Fruit fly (Drosophila melanogaster) whole organism, prepupa: ENCODE measurements around the gene VhaSFD.

Experiments used
- Blimp-1 ChIP-seq: fragments of 200-800 bp; sonication (Bioruptor generic); optimal IDR thresholded peaks from 3 replicates; lab custom pipeline; 2017; ENCODE audit warnings: missing biosample characterization, missing genetic modification characterization, mild to moderate bottlenecking, moderate library complexity, missing genetic modification reagents
- CG10631 ChIP-seq: fragments of 200-800 bp; sonication (Bioruptor generic); optimal IDR thresholded peaks from 2 replicates; lab custom pipeline; 2016; ENCODE audit warnings: missing biosample characterization, missing genetic modification characterization
- CG10669 ChIP-seq: fragments of 200-800 bp; sonication (Bioruptor generic); optimal IDR thresholded peaks from 3 replicates; lab custom pipeline; 2018; ENCODE audit warnings: missing biosample characterization, mild to moderate bottlenecking, missing genetic modification characterization, moderate library complexity
- CG15336 ChIP-seq: fragments of 200-800 bp; sonication (Bioruptor generic); IDR thresholded peaks from 2 replicates; pipeline ENCODE4 v1.3.6; 2022; ENCODE audit warnings: missing biosample characterization, missing genetic modification characterization
- CG16779 ChIP-seq: fragments of 200-800 bp; sonication (Bioruptor generic); optimal IDR thresholded peaks from 3 replicates; lab custom pipeline; 2017; ENCODE audit warnings: missing biosample characterization, mild to moderate bottlenecking, missing genetic modification characterization
- CG3032 ChIP-seq: fragments of 200-800 bp; optimal IDR thresholded peaks from 2 replicates; lab custom pipeline; 2019; ENCODE audit warnings: missing biosample characterization, mild to moderate bottlenecking, missing genetic modification characterization, moderate library complexity
- CG31627 ChIP-seq: fragments of 200-800 bp; sonication (Bioruptor generic); optimal IDR thresholded peaks from 3 replicates; lab custom pipeline; 2016; ENCODE audit warnings: missing biosample characterization, missing genetic modification characterization
- CG32006 ChIP-seq: fragments of 200-800 bp; sonication (Bioruptor generic); optimal IDR thresholded peaks from 3 replicates; lab custom pipeline; 2017; ENCODE audit warnings: missing biosample characterization, mild to moderate bottlenecking, missing genetic modification characterization
- CG6854 ChIP-seq: fragments of 200-800 bp; sonication (Bioruptor generic); optimal IDR thresholded peaks from 2 replicates; lab custom pipeline; 2017; ENCODE audit warnings: missing biosample characterization, mild to moderate bottlenecking, missing genetic modification characterization
- CG7368 ChIP-seq: fragments of 200-800 bp; sonication (Bioruptor generic); optimal IDR thresholded peaks from 3 replicates; lab custom pipeline; 2016; ENCODE audit warnings: missing biosample characterization, missing genetic modification characterization
- CG8319 ChIP-seq: fragments of 200-800 bp; sonication (Bioruptor generic); optimal IDR thresholded peaks from 3 replicates; lab custom pipeline; 2016; ENCODE audit warnings: missing biosample characterization, missing genetic modification characterization
- CG8632 ChIP-seq: fragments of 200-800 bp; sonication (Bioruptor generic); optimal IDR thresholded peaks from 3 replicates; lab custom pipeline; 2016; ENCODE audit warnings: missing biosample characterization, missing genetic modification characterization
- CG9139 ChIP-seq: fragments of 200-800 bp; sonication (Bioruptor generic); optimal IDR thresholded peaks from 3 replicates; lab custom pipeline; 2017; ENCODE audit warnings: missing biosample characterization, mild to moderate bottlenecking, missing genetic modification characterization
- Eip75B ChIP-seq: fragments of 200-800 bp; sonication (Bioruptor generic); optimal IDR thresholded peaks from 3 replicates; lab custom pipeline; 2016; ENCODE audit warnings: missing biosample characterization, missing genetic modification characterization
- Eip93F ChIP-seq: fragments of 200-800 bp; sonication (Bioruptor generic); optimal IDR thresholded peaks from 2 replicates; lab custom pipeline; 2016; ENCODE audit warnings: missing biosample characterization, mild to moderate bottlenecking, missing genetic modification characterization
- Ets96B ChIP-seq: fragments of 200-800 bp; optimal IDR thresholded peaks from 2 replicates; lab custom pipeline; 2019; ENCODE audit warnings: missing biosample characterization, mild to moderate bottlenecking, missing genetic modification characterization, moderate library complexity
- Gug ChIP-seq: fragments of 200-800 bp; sonication (Bioruptor generic); IDR thresholded peaks from 2 replicates; pipeline ENCODE4 v1.3.6; 2022; ENCODE audit warnings: missing biosample characterization, missing genetic modification characterization
- Hr38 ChIP-seq: sonication (Bioruptor generic); optimal IDR thresholded peaks from 2 replicates; lab custom pipeline; 2016; ENCODE audit warnings: missing biosample characterization, missing genetic modification characterization
- Hr39 ChIP-seq: fragments of 200-800 bp; sonication (Bioruptor generic); optimal IDR thresholded peaks from 2 replicates; lab custom pipeline; 2016; ENCODE audit warnings: missing biosample characterization, missing genetic modification characterization
- Lpt ChIP-seq: fragments of 200-800 bp; sonication (Bioruptor generic); optimal IDR thresholded peaks from 3 replicates; lab custom pipeline; 2016; ENCODE audit warnings: missing biosample characterization, missing genetic modification characterization
- Smox ChIP-seq: fragments of 200-800 bp; sonication (Bioruptor generic); optimal IDR thresholded peaks from 3 replicates; lab custom pipeline; 2016; ENCODE audit warnings: missing biosample characterization, missing genetic modification characterization
- Sox102F ChIP-seq: fragments of 200-800 bp; sonication (Bioruptor generic); optimal IDR thresholded peaks from 2 replicates; lab custom pipeline; 2016; ENCODE audit warnings: missing biosample characterization, mild to moderate bottlenecking, missing genetic modification characterization
- Sox14 ChIP-seq: fragments of 200-800 bp; sonication (Bioruptor generic); optimal IDR thresholded peaks from 3 replicates; lab custom pipeline; 2016; ENCODE audit warnings: missing biosample characterization, missing genetic modification characterization
- achi ChIP-seq: fragments of 200-800 bp; sonication (Bioruptor generic); optimal IDR thresholded peaks from 3 replicates; lab custom pipeline; 2016; ENCODE audit warnings: missing biosample characterization, missing genetic modification characterization
- dsx ChIP-seq: fragments of 200-800 bp; optimal IDR thresholded peaks from 3 replicates; lab custom pipeline; 2019; ENCODE audit warnings: missing biosample characterization, mild to moderate bottlenecking, missing genetic modification characterization, moderate library complexity; ENCODE audit not compliant: poor library complexity, severe bottlenecking
- eg ChIP-seq: fragments of 200-800 bp; sonication (Bioruptor generic); IDR thresholded peaks from 3 replicates; pipeline ENCODE4 v1.3.6; 2022; ENCODE audit warnings: missing biosample characterization, missing genetic modification characterization
- esn ChIP-seq: fragments of 200-800 bp; sonication (Bioruptor generic); optimal IDR thresholded peaks from 2 replicates; lab custom pipeline; 2016; ENCODE audit warnings: missing biosample characterization, mild to moderate bottlenecking, missing genetic modification characterization, moderate library complexity
- fkh ChIP-seq: fragments of 200-800 bp; sonication (Bioruptor generic); optimal IDR thresholded peaks from 3 replicates; lab custom pipeline; 2017; ENCODE audit warnings: missing biosample characterization, mild to moderate bottlenecking, missing genetic modification characterization, moderate library complexity
- salr ChIP-seq, 2 experiments: fragments of 200-800 bp; sonication (Bioruptor generic); optimal IDR thresholded peaks; 3 replicates each; lab custom pipeline; 2016 to 2018; ENCODE audit warnings: missing biosample characterization in 2 of 2, missing genetic modification characterization in 2 of 2, mild to moderate bottlenecking in 1 of 2
- ss ChIP-seq, 2 experiments: fragments of 200-800 bp; sonication (Bioruptor generic); optimal IDR thresholded peaks; 2 replicates in 1 of 2; 3 replicates in 1 of 2; lab custom pipeline; 2017 to 2018; ENCODE audit warnings: mild to moderate bottlenecking in 2 of 2, missing biosample characterization in 2 of 2, missing genetic modification characterization in 2 of 2, moderate library complexity in 1 of 2
- svp ChIP-seq: fragments of 200-800 bp; sonication (Bioruptor generic); peaks from one replicate; lab custom pipeline; 2016; ENCODE audit warnings: missing biosample characterization, missing genetic modification characterization
- vri ChIP-seq: fragments of 200-800 bp; sonication (Bioruptor generic); optimal IDR thresholded peaks from 3 replicates; lab custom pipeline; 2016; ENCODE audit warnings: missing biosample characterization, mild to moderate bottlenecking, missing genetic modification characterization

VhaSFD gene

dm6 chr2L:16727578-16728023 is at the start of gene VhaSFD:
Gene VhaSFD, minus strand, starts transcription at chr2L:16727826.
- no peak for TF ChIP-seq fkh
- no peak for TF ChIP-seq CG8319 (GFP tag; lab: Kevin White, UChicago)
- TF ChIP-seq esn = peak; percentile 32
- TF ChIP-seq Hr39 = no peak
- peak; percentile 37 for TF ChIP-seq CG6854 (GFP tag; lab: Kevin White, UChicago)
- no peak for TF ChIP-seq eg (GFP tag; lab: Robert Waterston, UW)
- no peak for TF ChIP-seq CG7368 (GFP tag; lab: Kevin White, UChicago)
- peak; percentile 55 for TF ChIP-seq Eip93F
- TF ChIP-seq Smox (GFP tag; lab: Kevin White, UChicago) = no peak
- TF ChIP-seq achi = peak; percentile 33
- TF ChIP-seq CG31627 (GFP tag; lab: Kevin White, UChicago) = no peak
- TF ChIP-seq CG3032 = peak; percentile 38
- no peak for TF ChIP-seq Blimp-1
- peak; percentile 36; the same call in 1 of the 2 replicates for TF ChIP-seq CG15336 (GFP tag; lab: Robert Waterston, UW)
- no peak for TF ChIP-seq svp (GFP tag; lab: Kevin White, UChicago)
- TF ChIP-seq, all 60 proteins: peak for 6

- TF ChIP-seq Sox102F (GFP tag; lab: Kevin White, UChicago) (no peak), Ets96B (tag; lab: Kevin White, UChicago) (no peak), dsx (no peak), ss (GFP tag; optimal IDR thresholded peaks at IDR 0.05; lab: Kevin White, UChicago) (no peak), CG10669 (GFP tag; lab: Kevin White, UChicago) (no peak), vri (GFP tag; lab: Kevin White, UChicago) (no peak), CG16779 (no peak), CG8632 (GFP tag; lab: Kevin White, UChicago) (no peak), Lpt (GFP tag; lab: Kevin White, UChicago) (no peak), CG10631 (no peak), achi (no peak)
Observed at dm6 chr2L:16766070-16766752, 38.6 kb upstream of the VhaSFD start, which contains the start of gene Mhc. Gene Mhc, plus strand, starts transcription at chr2L:16766566.

dm6 chr2L:16764480-16764879 is 36.9 kb upstream of the VhaSFD start:
- no peak for TF ChIP-seq Eip93F
- TF ChIP-seq Hr39 = no peak
- TF ChIP-seq Hr38 (GFP tag; lab: Kevin White, UChicago) = no peak
- TF ChIP-seq Gug (GFP tag; lab: Robert Waterston, UW) = no peak
- TF ChIP-seq CG10669 (GFP tag; lab: Kevin White, UChicago) = no peak
- no peak for TF ChIP-seq CG9139 (GFP tag; lab: Kevin White, UChicago)
- TF ChIP-seq Sox14 (GFP tag; lab: Kevin White, UChicago) = no peak
- no peak for TF ChIP-seq Ets96B (tag; lab: Kevin White, UChicago)
- TF ChIP-seq CG32006 (GFP tag; lab: Kevin White, UChicago) = no peak
- TF ChIP-seq Eip75B (GFP tag; lab: Kevin White, UChicago) = no peak

dm6 chr2L:16761891-16762290 is 34.3 kb upstream of the VhaSFD start:
- 0 out of 3 replicates have a peak, but pooled peaks have one; percentile 12 for TF ChIP-seq eg (GFP tag; lab: Robert Waterston, UW)
- TF ChIP-seq salr (GFP tag; optimal IDR thresholded peaks at IDR 0.05; lab: Kevin White, UChicago) = no peak
- TF ChIP-seq svp (GFP tag; lab: Kevin White, UChicago) = peak; percentile 49
- no peak for TF ChIP-seq Eip93F
